Worm (Caenorhabditis elegans) whole organism, early embryonic: ENCODE results near the gene W03G1.2.

Experiments
- flt-1 ChIP-seq: fragments of 200-800 bp; sonication (Bioruptor generic); IDR thresholded peaks from 2 replicates; pipeline ENCODE4 v1.3.6; 2022; ENCODE audit warnings: missing genetic modification characterization, missing compliant biosample characterization
- scrt-1 ChIP-seq: fragments of 200-800 bp; sonication (Bioruptor generic); IDR thresholded peaks from 2 replicates; pipeline ENCODE4 v1.3.6; 2022; ENCODE audit warnings: missing genetic modification characterization, missing compliant biosample characterization

ce11 chrIV:548000-548399, 23.5 kb downstream of the W03G1.2 start, which contains the start of gene F56A11.4:
- TF ChIP-seq flt-1 (GFP tag; lab: Robert Waterston, UW) (no peak), scrt-1 (GFP tag; lab: Robert Waterston, UW) (no peak)
